Fruit fly (Drosophila melanogaster) whole organism, wandering third instar larva: ENCODE data around the gene Arp1.

Experiments
- Abd-B ChIP-seq: fragments of >200 bp; optimal IDR thresholded peaks from 2 replicates; lab custom pipeline; 2017; ENCODE audit warnings: missing biosample characterization, missing genetic modification characterization
- OdsH ChIP-seq: fragments of 200-800 bp; sonication (Bioruptor generic); optimal IDR thresholded peaks from 2 replicates; lab custom pipeline; 2016; ENCODE audit warnings: missing biosample characterization, mild to moderate bottlenecking, missing genetic modification characterization
- dmrt93B ChIP-seq: fragments of 200-800 bp; sonication (Bioruptor generic); optimal IDR thresholded peaks from 2 replicates; lab custom pipeline; 2018; ENCODE audit warnings: missing biosample characterization, mild to moderate bottlenecking, missing genetic modification characterization
- foxo ChIP-seq, 2 experiments: fragments of 200-800 bp; sonication (Bioruptor generic); optimal IDR thresholded peaks; 2 replicates in 1 of 2; 3 replicates in 1 of 2; lab custom pipeline; 2016 to 2017; ENCODE audit warnings: missing biosample characterization in 2 of 2, missing genetic modification characterization in 2 of 2
- pan ChIP-seq: fragments of >200 bp; optimal IDR thresholded peaks from 2 replicates; lab custom pipeline; 2017
- psq ChIP-seq: fragments of 200-800 bp; sonication (Bioruptor generic); optimal IDR thresholded peaks from 3 replicates; lab custom pipeline; 2017; ENCODE audit warnings: missing biosample characterization, mild to moderate bottlenecking, missing genetic modification characterization, moderate library complexity
- rgr ChIP-seq: fragments of 200-800 bp; sonication (Bioruptor generic); optimal IDR thresholded peaks from 3 replicates; lab custom pipeline; 2016; ENCODE audit warnings: missing biosample characterization, mild to moderate bottlenecking, missing genetic modification characterization
- sage ChIP-seq: fragments of 200-800 bp; sonication (Bioruptor generic); optimal IDR thresholded peaks from 2 replicates; lab custom pipeline; 2016; ENCODE audit warnings: missing biosample characterization, mild to moderate bottlenecking, missing genetic modification characterization

- TF ChIP-seq psq (GFP tag; lab: Kevin White, UChicago) (no peak), foxo (GFP tag; optimal IDR thresholded peaks at IDR 0.05; lab: Kevin White, UChicago) (no peak), rgr (GFP tag; lab: Kevin White, UChicago) (no peak), sage (GFP tag; lab: Kevin White, UChicago) (no peak), pan (lab: Kevin White, UChicago) (no peak), OdsH (GFP tag; lab: Kevin White, UChicago) (no peak), Abd-B (no peak), dmrt93B (GFP tag; lab: Kevin White, UChicago) (no peak)
Measured at dm6 chr3R:12681275-12681674, 10.3 kb upstream of the Arp1 start, which contains the start of gene Cyp313a4.
